Fruit fly (Drosophila melanogaster) whole organism, embryonic: ENCODE results near the gene Fgop2.

Experiments
- ATbp ChIP-seq: fragments of 200-800 bp; sonication (Bioruptor generic); optimal IDR thresholded peaks from 2 replicates; lab custom pipeline; 2017; ENCODE audit warnings: missing biosample characterization, mild to moderate bottlenecking, missing genetic modification characterization, missing genetic modification reagents
- Atf6 ChIP-seq: fragments of 200-800 bp; sonication (Bioruptor generic); IDR thresholded peaks from 2 replicates; pipeline ENCODE4 v1.3.6; 2022; ENCODE audit warnings: missing biosample characterization, missing genetic modification characterization
- BEAF-32 ChIP-seq: fragments of 200-800 bp; sonication (Bioruptor generic); optimal IDR thresholded peaks from 3 replicates; lab custom pipeline; 2017; ENCODE audit warnings: missing biosample characterization, missing genetic modification characterization, mild to moderate bottlenecking, moderate library complexity, missing genetic modification reagents
- Bdp1 ChIP-seq: fragments of 200-800 bp; sonication (Bioruptor generic); optimal IDR thresholded peaks from 3 replicates; lab custom pipeline; 2016; ENCODE audit warnings: missing biosample characterization, missing genetic modification characterization
- Bteb2 ChIP-seq: fragments of 200-800 bp; sonication (Bioruptor generic); optimal IDR thresholded peaks from 2 replicates; lab custom pipeline; 2016; ENCODE audit warnings: missing biosample characterization, missing genetic modification characterization
- CG1024 ChIP-seq: fragments of 200-800 bp; sonication (Bioruptor generic); IDR thresholded peaks from 2 replicates; pipeline ENCODE4 v1.3.6; 2022; ENCODE audit warnings: missing biosample characterization, missing genetic modification characterization
- CG12942 ChIP-seq: fragments of 200-800 bp; sonication (Bioruptor generic); optimal IDR thresholded peaks from 3 replicates; lab custom pipeline; 2016; ENCODE audit warnings: missing biosample characterization, missing genetic modification characterization
- CG13894 ChIP-seq: fragments of 200-800 bp; sonication (Bioruptor generic); optimal IDR thresholded peaks from 3 replicates; lab custom pipeline; 2018; ENCODE audit warnings: missing biosample characterization, mild to moderate bottlenecking, missing genetic modification characterization, moderate library complexity
- CG14014 ChIP-seq: fragments of 200-800 bp; sonication (Bioruptor generic); IDR thresholded peaks from 2 replicates; pipeline ENCODE4 v1.3.6; 2022; ENCODE audit warnings: missing biosample characterization, missing genetic modification characterization
- CG15073 ChIP-seq: fragments of 200-800 bp; sonication (Bioruptor generic); optimal IDR thresholded peaks from 2 replicates; lab custom pipeline; 2016; ENCODE audit warnings: missing biosample characterization, missing genetic modification characterization
- CG17361 ChIP-seq: fragments of 200-800 bp; sonication (Bioruptor generic); IDR thresholded peaks from 3 replicates; pipeline ENCODE4 v1.3.6; 2022; ENCODE audit warnings: missing biosample characterization, missing genetic modification characterization
- CG17385 ChIP-seq: fragments of 200-800 bp; sonication (Bioruptor generic); optimal IDR thresholded peaks from 3 replicates; lab custom pipeline; 2018; ENCODE audit warnings: missing biosample characterization, mild to moderate bottlenecking, missing genetic modification characterization
- CG17912 ChIP-seq: fragments of 200-800 bp; sonication (Bioruptor generic); optimal IDR thresholded peaks from 2 replicates; lab custom pipeline; 2018; ENCODE audit warnings: missing biosample characterization, mild to moderate bottlenecking, missing genetic modification characterization
- CG3163 ChIP-seq: fragments of 200-800 bp; sonication (Bioruptor generic); optimal IDR thresholded peaks from 3 replicates; lab custom pipeline; 2016; ENCODE audit warnings: missing biosample characterization, missing genetic modification characterization
- CG4424 ChIP-seq: fragments of 200-800 bp; sonication (Bioruptor generic); optimal IDR thresholded peaks from 3 replicates; lab custom pipeline; 2016; ENCODE audit warnings: missing biosample characterization, missing genetic modification characterization
- CG6272 ChIP-seq: fragments of 200-800 bp; sonication (Bioruptor generic); IDR thresholded peaks from 2 replicates; pipeline ENCODE4 v1.3.6; 2022; ENCODE audit warnings: missing biosample characterization, missing genetic modification characterization
- CG6654 ChIP-seq: fragments of 200-800 bp; sonication (Bioruptor generic); optimal IDR thresholded peaks from 2 replicates; lab custom pipeline; 2017; ENCODE audit warnings: missing biosample characterization, mild to moderate bottlenecking, missing genetic modification characterization
- Camta ChIP-seq: fragments of 200-800 bp; sonication (Bioruptor generic); optimal IDR thresholded peaks from 2 replicates; lab custom pipeline; 2016; ENCODE audit warnings: missing biosample characterization, missing genetic modification characterization
- Dbx ChIP-seq: fragments of 200-800 bp; sonication (Bioruptor generic); IDR thresholded peaks from 3 replicates; pipeline ENCODE4 v1.3.6; 2022; ENCODE audit warnings: missing biosample characterization, missing genetic modification characterization
- Dip3 ChIP-seq: fragments of 200-800 bp; sonication (Bioruptor generic); optimal IDR thresholded peaks from 3 replicates; lab custom pipeline; 2016; ENCODE audit warnings: missing biosample characterization, missing genetic modification characterization
- HLH54F ChIP-seq: fragments of 200-800 bp; sonication (Bioruptor generic); optimal IDR thresholded peaks from 3 replicates; lab custom pipeline; 2016; ENCODE audit warnings: missing biosample characterization, missing genetic modification characterization
- Hmx ChIP-seq: fragments of 200-800 bp; sonication (Bioruptor generic); optimal IDR thresholded peaks from 2 replicates; lab custom pipeline; 2016; ENCODE audit warnings: missing biosample characterization, missing genetic modification characterization
- Med ChIP-seq: fragments of 200-800 bp; sonication (Bioruptor generic); peaks from one replicate; lab custom pipeline; 2016; ENCODE audit warnings: missing biosample characterization, missing genetic modification characterization, mild to moderate bottlenecking, inconsistent platforms, moderate library complexity
- Nf-YB ChIP-seq: fragments of 200-800 bp; sonication (Bioruptor generic); optimal IDR thresholded peaks from 3 replicates; lab custom pipeline; 2019; ENCODE audit warnings: missing biosample characterization, mild to moderate bottlenecking, missing genetic modification characterization, moderate library complexity
- Oli ChIP-seq: fragments of 200-800 bp; sonication (Bioruptor generic); optimal IDR thresholded peaks from 2 replicates; lab custom pipeline; 2018; ENCODE audit warnings: missing biosample characterization, mild to moderate bottlenecking, missing genetic modification characterization, moderate library complexity
- Side ChIP-seq: fragments of 200-800 bp; sonication (Bioruptor generic); optimal IDR thresholded peaks from 2 replicates; lab custom pipeline; 2016; ENCODE audit warnings: missing biosample characterization, missing genetic modification characterization
- Sox102F ChIP-seq: fragments of 200-800 bp; sonication (Bioruptor generic); optimal IDR thresholded peaks from 2 replicates; lab custom pipeline; 2018; ENCODE audit warnings: missing biosample characterization, mild to moderate bottlenecking, missing genetic modification characterization, moderate library complexity
- Trl ChIP-seq, 3 experiments: fragments of >200 bp in 2 of 3; fragments of 200-800 bp in 1 of 3; sonication (Bioruptor generic) in 1 of 3; optimal IDR thresholded peaks; 2 replicates in 1 of 3; 3 replicates in 2 of 3; lab custom pipeline; 2016 to 2017; ENCODE audit warnings: missing biosample characterization in 1 of 3, missing genetic modification characterization in 1 of 3
- ac ChIP-seq: fragments of 200-800 bp; sonication (Bioruptor generic); optimal IDR thresholded peaks from 3 replicates; lab custom pipeline; 2017; ENCODE audit warnings: missing biosample characterization, mild to moderate bottlenecking, missing genetic modification characterization
- amos ChIP-seq: fragments of 200-800 bp; sonication (Bioruptor generic); IDR thresholded peaks from 2 replicates; pipeline ENCODE4 v1.3.6; 2022; ENCODE audit warnings: missing biosample characterization, missing genetic modification characterization; ENCODE audit not compliant: partially characterized antibody
- dm ChIP-seq: fragments of 200-800 bp; sonication (Bioruptor generic); optimal IDR thresholded peaks from 3 replicates; lab custom pipeline; 2016; ENCODE audit warnings: missing biosample characterization, missing genetic modification characterization
- ewg ChIP-seq: fragments of 200-800 bp; sonication (Bioruptor generic); optimal IDR thresholded peaks from 3 replicates; lab custom pipeline; 2017; ENCODE audit warnings: mild to moderate bottlenecking, missing biosample characterization, missing genetic modification reagents, missing genetic modification characterization
- fd102C ChIP-seq: fragments of 200-800 bp; sonication (Bioruptor generic); optimal IDR thresholded peaks from 2 replicates; lab custom pipeline; 2018; ENCODE audit warnings: missing biosample characterization, mild to moderate bottlenecking, missing genetic modification characterization, moderate library complexity
- fru ChIP-seq: fragments of >200 bp; optimal IDR thresholded peaks from 2 replicates; lab custom pipeline; 2017
- gce ChIP-seq: fragments of 200-800 bp; sonication (Bioruptor generic); IDR thresholded peaks from 3 replicates; pipeline ENCODE4 v1.3.6; 2022; ENCODE audit warnings: missing biosample characterization, missing genetic modification characterization
- ind ChIP-seq: fragments of 200-800 bp; sonication (Bioruptor generic); optimal IDR thresholded peaks from 3 replicates; lab custom pipeline; 2016; ENCODE audit warnings: missing biosample characterization, missing genetic modification characterization
- ken ChIP-seq: fragments of 200-800 bp; sonication (Bioruptor generic); IDR thresholded peaks from 3 replicates; pipeline ENCODE4 v1.3.6; 2022; ENCODE audit warnings: missing biosample characterization, missing genetic modification characterization
- kni ChIP-seq: fragments of 200-800 bp; sonication (Bioruptor generic); optimal IDR thresholded peaks from 3 replicates; lab custom pipeline; 2017; ENCODE audit warnings: mild to moderate bottlenecking, missing biosample characterization, missing genetic modification reagents, missing genetic modification characterization
- lilli ChIP-seq: fragments of 200-800 bp; sonication (Bioruptor generic); optimal IDR thresholded peaks from 3 replicates; lab custom pipeline; 2016; ENCODE audit warnings: missing biosample characterization, missing genetic modification characterization
- lmd ChIP-seq: fragments of 200-800 bp; sonication (Bioruptor generic); IDR thresholded peaks from 2 replicates; pipeline ENCODE4 v1.3.6; 2022; ENCODE audit warnings: missing biosample characterization, missing genetic modification characterization
- lov ChIP-seq, 2 experiments: fragments of 200-800 bp in 1 of 2; fragments of >200 bp in 1 of 2; sonication (Bioruptor generic) in 1 of 2; IDR thresholded peaks in 1 of 2; optimal IDR thresholded peaks in 1 of 2; 2 replicates in 1 of 2; 3 replicates in 1 of 2; pipeline versions ENCODE4 v1.3.6 to Lab custom; 2017 to 2022; ENCODE audit warnings: missing biosample characterization in 1 of 2, missing genetic modification characterization in 1 of 2
- nmo ChIP-seq: fragments of 200-800 bp; sonication (Bioruptor generic); optimal IDR thresholded peaks from 2 replicates; lab custom pipeline; 2018; ENCODE audit warnings: missing biosample characterization, mild to moderate bottlenecking, missing genetic modification characterization, moderate library complexity
- org-1 ChIP-seq: fragments of 200-800 bp; sonication (Bioruptor generic); optimal IDR thresholded peaks from 2 replicates; lab custom pipeline; 2017; ENCODE audit warnings: missing biosample characterization, missing genetic modification characterization
- schlank ChIP-seq: fragments of 200-800 bp; sonication (Bioruptor generic); optimal IDR thresholded peaks from 2 replicates; lab custom pipeline; 2018; ENCODE audit warnings: missing biosample characterization, mild to moderate bottlenecking, missing genetic modification characterization
- sens-2 ChIP-seq: fragments of 200-800 bp; sonication (Bioruptor generic); IDR thresholded peaks from 2 replicates; pipeline ENCODE4 v1.3.6; 2022; ENCODE audit warnings: missing biosample characterization, missing genetic modification characterization
- sima ChIP-seq: fragments of 200-800 bp; sonication (Bioruptor generic); optimal IDR thresholded peaks from 2 replicates; lab custom pipeline; 2016; ENCODE audit warnings: missing biosample characterization, missing genetic modification characterization
- slou ChIP-seq: fragments of 200-800 bp; sonication (Bioruptor generic); optimal IDR thresholded peaks from 3 replicates; lab custom pipeline; 2016; ENCODE audit warnings: missing biosample characterization, missing genetic modification characterization
- slp2 ChIP-seq: fragments of 200-800 bp; sonication (Bioruptor generic); optimal IDR thresholded peaks from 2 replicates; lab custom pipeline; 2016; ENCODE audit warnings: missing biosample characterization, missing genetic modification characterization
- wor ChIP-seq: fragments of 200-800 bp; sonication (Bioruptor generic); IDR thresholded peaks from 2 replicates; pipeline ENCODE4 v1.3.6; 2022; ENCODE audit warnings: missing biosample characterization, missing genetic modification characterization
- yki ChIP-seq: fragments of >200 bp; optimal IDR thresholded peaks from 3 replicates; lab custom pipeline; 2018
- zf30C ChIP-seq: fragments of 200-800 bp; sonication (Bioruptor generic); optimal IDR thresholded peaks from 3 replicates; lab custom pipeline; 2018; ENCODE audit warnings: missing biosample characterization, mild to moderate bottlenecking, missing genetic modification characterization

Gene Fgop2

DNA sequence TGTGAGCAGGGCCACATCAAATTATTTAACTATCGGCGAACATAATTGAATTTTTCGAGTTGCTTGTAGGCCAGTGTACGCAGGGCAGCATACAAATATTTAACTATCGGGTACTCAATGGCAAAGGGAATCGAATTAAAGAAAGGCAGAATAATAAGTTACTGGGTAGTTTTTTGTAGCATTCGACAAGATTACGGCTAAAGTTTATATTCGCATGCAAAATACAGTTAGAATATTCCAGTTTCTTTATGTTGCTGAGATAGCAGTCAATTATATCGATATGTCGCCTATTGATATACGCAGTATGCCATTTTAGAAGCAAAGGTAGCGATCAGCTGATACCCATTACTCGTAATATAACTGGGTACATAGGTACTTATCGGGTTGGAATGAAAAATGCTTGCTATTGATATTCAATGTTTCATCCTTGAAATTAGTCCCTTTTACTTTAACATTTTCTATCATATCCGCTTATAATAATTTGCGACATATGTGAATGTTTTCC lies 23.0 kb upstream of the Fgop2 start (continued):
- no peak for TF ChIP-seq org-1 (GFP tag; lab: Kevin White, UChicago)
- TF ChIP-seq slp2, result no peak
- TF ChIP-seq CG6272, result no peak; the same call in 1 of the 2 replicates
- TF ChIP-seq CG17385 (GFP tag; lab: Kevin White, UChicago), result no peak
- peak; percentile 74; the same call in 1 of the 3 replicates for TF ChIP-seq CG17361 (GFP tag; lab: Robert Waterston, UW)
- TF ChIP-seq ewg (GFP tag; lab: Kevin White, UChicago), result no peak
- no peak for TF ChIP-seq kni
- TF ChIP-seq Atf6 (GFP tag; lab: Robert Waterston, UW), result 0 out of 2 replicates have a peak, but pooled peaks have one; percentile 50
- no peak for TF ChIP-seq CG6654
- TF ChIP-seq ac, result no peak
- no peak for TF ChIP-seq Hmx (GFP tag; lab: Kevin White, UChicago)
- no peak for TF ChIP-seq yki (lab: Kevin White, UChicago)
- peak; percentile 6 for TF ChIP-seq Nf-YB
- TF ChIP-seq Trl (optimal IDR thresholded peaks at IDR 0.05; lab: Kevin White, UChicago), result no peak
- peak; percentile 29 for TF ChIP-seq Trl (GFP tag; optimal IDR thresholded peaks at IDR 0.05; lab: Kevin White, UChicago)
- peak; percentile 75 for TF ChIP-seq amos
- TF ChIP-seq CG1024 (GFP tag; lab: Robert Waterston, UW), result no peak
- peak; percentile 10 for TF ChIP-seq ATbp (GFP tag; lab: Kevin White, UChicago)
- peak; percentile 47 for TF ChIP-seq Camta (GFP tag; lab: Kevin White, UChicago)
- TF ChIP-seq HLH54F, result peak; percentile 32
- peak; percentile 37 for TF ChIP-seq Side (GFP tag; lab: Kevin White, UChicago)
- no peak for TF ChIP-seq sima (GFP tag; lab: Kevin White, UChicago)
- TF ChIP-seq sens-2 (GFP tag; lab: Robert Waterston, UW), result no peak
- TF ChIP-seq dm, result no peak
- no peak; the same call in 2 of the 3 replicates for TF ChIP-seq ken (GFP tag; lab: Robert Waterston, UW)
- peak; percentile 60 for TF ChIP-seq CG17912
- no peak for TF ChIP-seq gce (GFP tag; lab: Robert Waterston, UW)
- TF ChIP-seq CG12942, result no peak
- TF ChIP-seq schlank (tag; lab: Kevin White, UChicago), result no peak
- peak; percentile 22 for TF ChIP-seq CG14014 (GFP tag; lab: Robert Waterston, UW)
- TF ChIP-seq Bteb2, result peak; percentile 42
- TF ChIP-seq lilli (GFP tag; lab: Kevin White, UChicago), result peak; percentile 70
- no peak for TF ChIP-seq wor (GFP tag; lab: Robert Waterston, UW)
- peak; percentile 27 for TF ChIP-seq Oli (tag; lab: Kevin White, UChicago)
- peak; percentile 41 for TF ChIP-seq CG4424 (GFP tag; lab: Kevin White, UChicago)
- peak; percentile 14 for TF ChIP-seq CG3163 (GFP tag; lab: Kevin White, UChicago)
- peak; percentile 9 for TF ChIP-seq ind
- no peak; the same call in 1 of the 2 replicates for TF ChIP-seq lmd (GFP tag; lab: Robert Waterston, UW)
- TF ChIP-seq Sox102F (GFP tag; lab: Kevin White, UChicago), result no peak
- TF ChIP-seq CG13894 (tag; lab: Kevin White, UChicago), result no peak
- no peak for TF ChIP-seq Bdp1 (GFP tag; lab: Kevin White, UChicago)
- TF ChIP-seq fd102C, result no peak
- no peak for TF ChIP-seq slou (GFP tag; lab: Kevin White, UChicago)
- no peak for TF ChIP-seq zf30C
- TF ChIP-seq BEAF-32 (GFP tag; lab: Kevin White, UChicago), result no peak
- no peak for TF ChIP-seq CG15073 (GFP tag; lab: Kevin White, UChicago)
- no peak for TF ChIP-seq Dip3
- no peak for TF ChIP-seq fru
- TF ChIP-seq Dbx (GFP tag; lab: Robert Waterston, UW), result peak; percentile 55; the same call in 1 of the 3 replicates
- TF ChIP-seq lov (optimal IDR thresholded peaks at IDR 0.05; lab: Kevin White, UChicago), result no peak
- no peak for TF ChIP-seq lov (GFP tag; IDR thresholded peaks at IDR 0.05; lab: Robert Waterston, UW)
- TF ChIP-seq Med (GFP tag; lab: Kevin White, UChicago), result peak; percentile 95
- TF ChIP-seq nmo (GFP tag; lab: Kevin White, UChicago), result peak; percentile 32
